Fruit fly (Drosophila melanogaster) whole organism, embryonic: ENCODE data around the gene CG10725.
A peak's percentile ranks its signal among the peaks of the same experiment; 100 is the strongest.

Source experiments
- Asciz ChIP-seq: fragments of 200-800 bp; sonication (Bioruptor generic); optimal IDR thresholded peaks from 2 replicates; lab custom pipeline; 2017; ENCODE audit warnings: missing biosample characterization, mild to moderate bottlenecking, missing genetic modification characterization, missing genetic modification reagents
- Atf6 ChIP-seq: fragments of 200-800 bp; sonication (Bioruptor generic); IDR thresholded peaks from 2 replicates; pipeline ENCODE4 v1.3.6; 2022; ENCODE audit warnings: missing biosample characterization, missing genetic modification characterization
- Bgb ChIP-seq: fragments of 200-800 bp; sonication (Bioruptor generic); IDR thresholded peaks from 2 replicates; pipeline ENCODE4 v1.3.6; 2022; ENCODE audit warnings: missing biosample characterization, missing genetic modification characterization; ENCODE audit not compliant: partially characterized antibody
- CG1024 ChIP-seq: fragments of 200-800 bp; sonication (Bioruptor generic); IDR thresholded peaks from 2 replicates; pipeline ENCODE4 v1.3.6; 2022; ENCODE audit warnings: missing biosample characterization, missing genetic modification characterization
- CG10274 ChIP-seq: fragments of 200-800 bp; sonication (Bioruptor generic); optimal IDR thresholded peaks from 3 replicates; lab custom pipeline; 2017; ENCODE audit warnings: missing biosample characterization, mild to moderate bottlenecking, missing genetic modification characterization
- CG10366 ChIP-seq: fragments of 200-800 bp; sonication (Bioruptor generic); IDR thresholded peaks from 2 replicates; pipeline ENCODE4 v1.3.6; 2022; ENCODE audit warnings: missing biosample characterization, missing genetic modification characterization
- CG11085 ChIP-seq: fragments of 200-800 bp; sonication (Bioruptor generic); IDR thresholded peaks from 2 replicates; pipeline ENCODE4 v1.3.6; 2022; ENCODE audit warnings: missing biosample characterization, missing genetic modification characterization
- CG14441 ChIP-seq: fragments of 200-800 bp; sonication (Bioruptor generic); IDR thresholded peaks from 2 replicates; pipeline ENCODE4 v1.3.6; 2022; ENCODE audit warnings: missing biosample characterization, missing genetic modification characterization
- CG14710 ChIP-seq: fragments of 200-800 bp; sonication (Bioruptor generic); optimal IDR thresholded peaks from 3 replicates; lab custom pipeline; 2019; ENCODE audit warnings: missing biosample characterization, mild to moderate bottlenecking, missing genetic modification characterization, moderate library complexity
- CG15269 ChIP-seq: fragments of 200-800 bp; sonication (Bioruptor generic); optimal IDR thresholded peaks from 2 replicates; lab custom pipeline; 2018; ENCODE audit warnings: missing biosample characterization, mild to moderate bottlenecking, missing genetic modification characterization, moderate library complexity
- CG16863 ChIP-seq: fragments of 200-800 bp; sonication (Bioruptor generic); optimal IDR thresholded peaks from 3 replicates; lab custom pipeline; 2016; ENCODE audit warnings: missing biosample characterization, missing genetic modification characterization
- CG18011 ChIP-seq: fragments of 200-800 bp; sonication (Bioruptor generic); optimal IDR thresholded peaks from 2 replicates; lab custom pipeline; 2017; ENCODE audit warnings: missing biosample characterization, missing genetic modification characterization, mild to moderate bottlenecking, moderate library complexity, missing genotype
- CG2712 ChIP-seq: fragments of 200-800 bp; optimal IDR thresholded peaks from 3 replicates; lab custom pipeline; 2019; ENCODE audit warnings: missing biosample characterization, mild to moderate bottlenecking, missing genetic modification characterization, moderate library complexity
- CG2875 ChIP-seq: fragments of 200-800 bp; sonication (Bioruptor generic); optimal IDR thresholded peaks from 2 replicates; lab custom pipeline; 2017; ENCODE audit warnings: missing biosample characterization, mild to moderate bottlenecking, missing genetic modification characterization, missing genetic modification reagents
- CG30431 ChIP-seq: fragments of 200-800 bp; sonication (Bioruptor generic); optimal IDR thresholded peaks from 2 replicates; lab custom pipeline; 2017; ENCODE audit warnings: missing biosample characterization, missing genetic modification characterization
- CG3281 ChIP-seq: fragments of 200-800 bp; sonication (Bioruptor generic); optimal IDR thresholded peaks from 3 replicates; lab custom pipeline; 2017; ENCODE audit warnings: missing biosample characterization, mild to moderate bottlenecking, missing genetic modification characterization
- CG4360 ChIP-seq: fragments of 200-800 bp; sonication (Bioruptor generic); IDR thresholded peaks from 2 replicates; pipeline ENCODE4 v1.3.6; 2022; ENCODE audit warnings: missing biosample characterization, missing genetic modification characterization
- CG6765 ChIP-seq: fragments of 200-800 bp; sonication (Bioruptor generic); optimal IDR thresholded peaks from 3 replicates; lab custom pipeline; 2017; ENCODE audit warnings: missing biosample characterization, mild to moderate bottlenecking, missing genetic modification characterization
- CG7928 ChIP-seq: fragments of 200-800 bp; sonication (Bioruptor generic); optimal IDR thresholded peaks from 2 replicates; lab custom pipeline; 2017; ENCODE audit warnings: missing biosample characterization, mild to moderate bottlenecking, missing genetic modification characterization
- CG9797 ChIP-seq: fragments of 200-800 bp; sonication (Bioruptor generic); optimal IDR thresholded peaks from 3 replicates; lab custom pipeline; 2018; ENCODE audit warnings: missing biosample characterization, mild to moderate bottlenecking, missing genetic modification characterization
- D19B ChIP-seq: fragments of 200-800 bp; sonication (Bioruptor generic); optimal IDR thresholded peaks from 2 replicates; lab custom pipeline; 2017; ENCODE audit warnings: missing biosample characterization, mild to moderate bottlenecking, missing genetic modification characterization
- Dp ChIP-seq: fragments of 200-800 bp; sonication (Bioruptor generic); optimal IDR thresholded peaks from 2 replicates; lab custom pipeline; 2018; ENCODE audit warnings: missing biosample characterization, mild to moderate bottlenecking, missing genetic modification characterization, moderate library complexity
- Dref ChIP-seq: fragments of 200-800 bp; sonication (Bioruptor generic); IDR thresholded peaks from 2 replicates; pipeline ENCODE4 v1.3.6; 2022; ENCODE audit warnings: missing biosample characterization, missing genetic modification characterization
- Drgx ChIP-seq: fragments of 200-800 bp; sonication (Bioruptor generic); IDR thresholded peaks from 2 replicates; pipeline ENCODE4 v1.3.6; 2022; ENCODE audit warnings: missing biosample characterization, missing genetic modification characterization
- E2f2 ChIP-seq: fragments of 200-800 bp; sonication (Bioruptor generic); IDR thresholded peaks from 2 replicates; pipeline ENCODE4 v1.3.6; 2022; ENCODE audit warnings: missing biosample characterization, missing genetic modification characterization
- Ets65A ChIP-seq: fragments of 200-800 bp; sonication (Bioruptor generic); peaks from one replicate; lab custom pipeline; 2016; ENCODE audit warnings: missing biosample characterization, missing genetic modification characterization
- Hey ChIP-seq: fragments of 200-800 bp; sonication (Bioruptor generic); optimal IDR thresholded peaks from 3 replicates; lab custom pipeline; 2018; ENCODE audit warnings: missing biosample characterization, mild to moderate bottlenecking, missing genetic modification characterization
- Hmx ChIP-seq: fragments of 200-800 bp; sonication (Bioruptor generic); optimal IDR thresholded peaks from 2 replicates; lab custom pipeline; 2016; ENCODE audit warnings: missing biosample characterization, missing genetic modification characterization
- Hsf ChIP-seq: fragments of 200-800 bp; sonication (Bioruptor generic); optimal IDR thresholded peaks from 3 replicates; lab custom pipeline; 2016; ENCODE audit warnings: missing biosample characterization, missing genetic modification characterization
- Jarid2 ChIP-seq: fragments of 200-800 bp; sonication (Bioruptor generic); optimal IDR thresholded peaks from 3 replicates; lab custom pipeline; 2017; ENCODE audit warnings: mild to moderate bottlenecking, missing biosample characterization, missing genetic modification reagents, missing genetic modification characterization
- Mad ChIP-seq: fragments of 200-800 bp; sonication (Bioruptor generic); optimal IDR thresholded peaks from 2 replicates; lab custom pipeline; 2016; ENCODE audit warnings: missing biosample characterization, missing genetic modification characterization
- NfI ChIP-seq: fragments of 200-800 bp; sonication (Bioruptor generic); optimal IDR thresholded peaks from 3 replicates; lab custom pipeline; 2018; ENCODE audit warnings: missing biosample characterization, mild to moderate bottlenecking, missing genetic modification characterization, moderate library complexity
- Scr ChIP-seq: fragments of 200-800 bp; sonication (Bioruptor generic); IDR thresholded peaks from 2 replicates; pipeline ENCODE4 v1.3.6; 2022; ENCODE audit warnings: missing biosample characterization, missing genetic modification characterization; ENCODE audit not compliant: partially characterized antibody
- Taf1 ChIP-seq: fragments of 200-800 bp; sonication (Bioruptor generic); IDR thresholded peaks from 2 replicates; pipeline ENCODE4 v1.3.6; 2022; ENCODE audit warnings: missing biosample characterization, missing genetic modification characterization
- YL-1 ChIP-seq: fragments of 200-800 bp; sonication (Bioruptor generic); optimal IDR thresholded peaks from 3 replicates; lab custom pipeline; 2017; ENCODE audit warnings: missing biosample characterization, mild to moderate bottlenecking, missing genetic modification characterization
- bbx ChIP-seq: fragments of 200-800 bp; sonication (Bioruptor generic); IDR thresholded peaks from 2 replicates; pipeline ENCODE4 v1.3.6; 2022; ENCODE audit warnings: missing biosample characterization, missing genetic modification characterization; ENCODE audit not compliant: partially characterized antibody
- cwo ChIP-seq: fragments of 200-800 bp; sonication (Bioruptor generic); optimal IDR thresholded peaks from 3 replicates; lab custom pipeline; 2017; ENCODE audit warnings: missing biosample characterization, missing genetic modification characterization, mild to moderate bottlenecking, moderate library complexity, missing genetic modification reagents
- eyg ChIP-seq: fragments of 200-800 bp; sonication (Bioruptor generic); optimal IDR thresholded peaks from 3 replicates; lab custom pipeline; 2016; ENCODE audit warnings: missing biosample characterization, missing genetic modification characterization
- fd64A ChIP-seq: fragments of 200-800 bp; sonication (Bioruptor generic); optimal IDR thresholded peaks from 3 replicates; lab custom pipeline; 2018; ENCODE audit warnings: missing biosample characterization, mild to moderate bottlenecking, missing genetic modification characterization
- gfzf ChIP-seq: fragments of 200-800 bp; sonication (Bioruptor generic); optimal IDR thresholded peaks from 2 replicates; lab custom pipeline; 2016; ENCODE audit warnings: missing biosample characterization, mild to moderate bottlenecking, missing genetic modification characterization, moderate library complexity
- jumu ChIP-seq: fragments of 200-800 bp; sonication (Bioruptor generic); optimal IDR thresholded peaks from 3 replicates; lab custom pipeline; 2016; ENCODE audit warnings: missing biosample characterization, missing genetic modification characterization
- lab ChIP-seq: fragments of 200-800 bp; sonication (Bioruptor generic); optimal IDR thresholded peaks from 3 replicates; lab custom pipeline; 2017; ENCODE audit warnings: missing biosample characterization, missing genetic modification characterization, mild to moderate bottlenecking, moderate library complexity, missing genetic modification reagents
- lilli ChIP-seq: fragments of 200-800 bp; sonication (Bioruptor generic); optimal IDR thresholded peaks from 3 replicates; lab custom pipeline; 2016; ENCODE audit warnings: missing biosample characterization, missing genetic modification characterization
- nmo ChIP-seq: fragments of 200-800 bp; sonication (Bioruptor generic); optimal IDR thresholded peaks from 2 replicates; lab custom pipeline; 2018; ENCODE audit warnings: missing biosample characterization, mild to moderate bottlenecking, missing genetic modification characterization, moderate library complexity
- nom ChIP-seq: fragments of 200-800 bp; sonication (Bioruptor generic); optimal IDR thresholded peaks from 2 replicates; lab custom pipeline; 2017; ENCODE audit warnings: missing biosample characterization, missing genetic modification characterization, mild to moderate bottlenecking, moderate library complexity, missing genetic modification reagents
- slbo ChIP-seq: fragments of 200-800 bp; sonication (Bioruptor generic); IDR thresholded peaks from 2 replicates; pipeline ENCODE4 v1.3.6; 2022; ENCODE audit warnings: missing biosample characterization, missing genetic modification characterization
- stwl ChIP-seq: fragments of 200-800 bp; sonication (Bioruptor generic); optimal IDR thresholded peaks from 3 replicates; lab custom pipeline; 2018; ENCODE audit warnings: missing biosample characterization, mild to moderate bottlenecking, missing genetic modification characterization, moderate library complexity
- tap ChIP-seq: fragments of 200-800 bp; optimal IDR thresholded peaks from 3 replicates; lab custom pipeline; 2019; ENCODE audit warnings: missing biosample characterization, mild to moderate bottlenecking, missing genetic modification characterization, moderate library complexity
- twi ChIP-seq: fragments of 200-800 bp; optimal IDR thresholded peaks from 2 replicates; lab custom pipeline; 2019; ENCODE audit warnings: missing biosample characterization, mild to moderate bottlenecking, missing genetic modification characterization, moderate library complexity
- wdn ChIP-seq: fragments of 200-800 bp; sonication (Bioruptor generic); IDR thresholded peaks from 2 replicates; pipeline ENCODE4 v1.3.6; 2022; ENCODE audit warnings: missing biosample characterization, missing genetic modification characterization
- wek ChIP-seq: fragments of 200-800 bp; sonication (Bioruptor generic); optimal IDR thresholded peaks from 3 replicates; lab custom pipeline; 2018; ENCODE audit warnings: missing biosample characterization, mild to moderate bottlenecking, missing genetic modification characterization, moderate library complexity

The CG10725 gene

dm6 chr3L:13442400-13442799 lies 4.6 kb downstream of the CG10725 start, which contains the start of gene cmb:
TSS of gene cmb (plus strand) at chr3L:13442594.
- TF ChIP-seq CG30431 (GFP tag; lab: Kevin White, UChicago), result no peak
- TF ChIP-seq CG10366 (GFP tag; lab: Robert Waterston, UW), result no peak
- 0 out of 2 replicates have a peak, but pooled peaks have one; percentile 16 for TF ChIP-seq Scr
- no peak for TF ChIP-seq wek (GFP tag; lab: Kevin White, UChicago)
- TF ChIP-seq lilli (GFP tag; lab: Kevin White, UChicago), result no peak
- no peak for TF ChIP-seq Mad (GFP tag; lab: Kevin White, UChicago)
- TF ChIP-seq Taf1 (GFP tag; lab: Robert Waterston, UW), result no peak
- TF ChIP-seq CG2712 (tag; lab: Kevin White, UChicago), result peak; percentile 47
- peak; percentile 8 for TF ChIP-seq nmo
- peak; percentile 52 for TF ChIP-seq CG3281 (GFP tag; lab: Kevin White, UChicago)
- TF ChIP-seq NfI (GFP tag; lab: Kevin White, UChicago), result no peak
- TF ChIP-seq CG15269 (tag; lab: Kevin White, UChicago), result no peak
- TF ChIP-seq twi, result no peak
- TF ChIP-seq CG4360 (GFP tag; lab: Robert Waterston, UW), result 0 out of 2 replicates have a peak, but pooled peaks have one; percentile 18
- peak; percentile 67 for TF ChIP-seq Ets65A (GFP tag; lab: Kevin White, UChicago)
- TF ChIP-seq Drgx (GFP tag; lab: Robert Waterston, UW), result peak; percentile 90
- TF ChIP-seq CG11085 (GFP tag; lab: Robert Waterston, UW), result no peak
- TF ChIP-seq E2f2 (GFP tag; lab: Robert Waterston, UW), result peak; percentile 83
- no peak for TF ChIP-seq lab (GFP tag; lab: Kevin White, UChicago)
- no peak for TF ChIP-seq fd64A (GFP tag; lab: Kevin White, UChicago)
- TF ChIP-seq CG1024 (GFP tag; lab: Robert Waterston, UW), result no peak
- TF ChIP-seq Asciz (GFP tag; lab: Kevin White, UChicago), result no peak
- peak; percentile 76 for TF ChIP-seq CG14710 (tag; lab: Kevin White, UChicago)
- TF ChIP-seq slbo (GFP tag; lab: Robert Waterston, UW), result no peak
- no peak for TF ChIP-seq D19B (GFP tag; lab: Kevin White, UChicago)
- TF ChIP-seq eyg (GFP tag; lab: Kevin White, UChicago), result no peak
- no peak for TF ChIP-seq CG14441
- no peak for TF ChIP-seq Jarid2 (GFP tag; lab: Kevin White, UChicago)
- no peak for TF ChIP-seq CG6765 (GFP tag; lab: Kevin White, UChicago)
- peak; percentile 75 for TF ChIP-seq Dp (GFP tag; lab: Kevin White, UChicago)
- no peak for TF ChIP-seq Atf6
- no peak for TF ChIP-seq Hmx (GFP tag; lab: Kevin White, UChicago)
- TF ChIP-seq bbx (GFP tag; lab: Robert Waterston, UW), result no peak
- TF ChIP-seq cwo (GFP tag; lab: Kevin White, UChicago), result no peak
- no peak for TF ChIP-seq tap
- no peak for TF ChIP-seq CG16863
- no peak for TF ChIP-seq CG18011 (GFP tag; lab: Kevin White, UChicago)
- TF ChIP-seq wdn (GFP tag; lab: Robert Waterston, UW), result no peak
- TF ChIP-seq Hsf, result no peak
- no peak for TF ChIP-seq Hey
- no peak for TF ChIP-seq jumu (GFP tag; lab: Kevin White, UChicago)
- TF ChIP-seq CG2875, result no peak
- peak; percentile 89 for TF ChIP-seq stwl (tag; lab: Kevin White, UChicago)
- TF ChIP-seq nom (GFP tag; lab: Kevin White, UChicago), result peak; percentile 93
- peak; percentile 55 for TF ChIP-seq gfzf (GFP tag; lab: Kevin White, UChicago)
- TF ChIP-seq CG9797, result peak; percentile 69
- TF ChIP-seq Dref (GFP tag; lab: Robert Waterston, UW), result 0 out of 2 replicates have a peak, but pooled peaks have one; percentile 22
- no peak for TF ChIP-seq CG10274 (GFP tag; lab: Kevin White, UChicago)
- peak; percentile 94 for TF ChIP-seq CG7928
- TF ChIP-seq Bgb (GFP tag; lab: Robert Waterston, UW), result no peak
- TF ChIP-seq YL-1 (GFP tag; lab: Kevin White, UChicago), result peak; percentile 53
